Fruit fly (Drosophila melanogaster): ENCODE data around the gene CG31551.

- TF ChIP-seq dmrt93B (GFP tag; optimal IDR thresholded peaks at IDR 0.05): no peak
- TF ChIP-seq Abd-B (GFP tag; optimal IDR thresholded peaks at IDR 0.05): no peak
- TF ChIP-seq fru (GFP tag; optimal IDR thresholded peaks at IDR 0.05): no peak
- no peak for TF ChIP-seq jim (GFP tag; optimal IDR thresholded peaks at IDR 0.05)
- TF ChIP-seq Dif (GFP tag; optimal IDR thresholded peaks at IDR 0.05; ENCODE audit: partially characterized antibody): no peak
- TF ChIP-seq CG32264 (GFP tag; optimal IDR thresholded peaks at IDR 0.05): no peak
Measured at dm6 chr3R:5608422-5608821, 19.2 kb upstream of the CG31551 start.
